Worm (Caenorhabditis elegans): ENCODE data around the gene sro-1.
A peak's percentile ranks its signal among the peaks of the same experiment; 100 is the strongest.
"Not testable (repeated sequence)": the region's sequence is repeated elsewhere in the genome, so short reads cannot be mapped to it uniquely, and the experiment has no call there.

sro-1 gene

ce11 chrII:7469318-7469717 lies 3.9 kb upstream of the sro-1 start:
- TF ChIP-seq ztf-23 (GFP tag; IDR thresholded peaks at IDR 0.05) (no peak), ref-1 (GFP tag; conservative IDR thresholded peaks at IDR 0.05) (no peak), T22C8.4 (GFP tag; IDR thresholded peaks at IDR 0.05) (no peak), klf-2 (GFP tag; conservative IDR thresholded peaks at IDR 0.05) (no peak), flt-1 (GFP tag; IDR thresholded peaks at IDR 0.05) (no peak), med-1 (GFP tag; optimal IDR thresholded peaks at IDR 0.05; ENCODE audit: insufficient read depth) (no peak), ztf-29 (GFP tag; IDR thresholded peaks at IDR 0.05) (no peak), cog-1 (tag; optimal IDR thresholded peaks at IDR 0.05) (no peak), tab-1 (GFP tag; IDR thresholded peaks at IDR 0.05) (no peak)

- TF ChIP-seq flt-1 (GFP tag; IDR thresholded peaks at IDR 0.05) (no peak), cog-1 (tag; optimal IDR thresholded peaks at IDR 0.05) (no peak), tab-1 (GFP tag; IDR thresholded peaks at IDR 0.05) (no peak), T22C8.4 (GFP tag; IDR thresholded peaks at IDR 0.05) (no peak), ref-1 (GFP tag; conservative IDR thresholded peaks at IDR 0.05) (no peak), klf-2 (GFP tag; conservative IDR thresholded peaks at IDR 0.05) (no peak), ztf-23 (GFP tag; IDR thresholded peaks at IDR 0.05) (no peak), ztf-29 (GFP tag; IDR thresholded peaks at IDR 0.05) (no peak), med-1 (GFP tag; optimal IDR thresholded peaks at IDR 0.05; ENCODE audit: insufficient read depth) (no peak)
These were observed 6.2 kb downstream of the sro-1 start, which contains the start of gene D1022.2 for ce11 chrII:7459205-7459604. D1022.2 (plus strand) TSS chrII:7459505.

- TF ChIP-seq ztf-29 (GFP tag; IDR thresholded peaks at IDR 0.05) (no peak), cog-1 (tag; optimal IDR thresholded peaks at IDR 0.05) (no peak), ztf-23 (GFP tag; IDR thresholded peaks at IDR 0.05) (no peak), flt-1 (GFP tag; IDR thresholded peaks at IDR 0.05) (no peak), med-1 (GFP tag; optimal IDR thresholded peaks at IDR 0.05; ENCODE audit: insufficient read depth) (no peak), ref-1 (GFP tag; conservative IDR thresholded peaks at IDR 0.05) (no peak), tab-1 (GFP tag; IDR thresholded peaks at IDR 0.05) (no peak), T22C8.4 (GFP tag; IDR thresholded peaks at IDR 0.05) (no peak), klf-2 (GFP tag; conservative IDR thresholded peaks at IDR 0.05) (no peak)
These were observed 6.7 kb downstream of the sro-1 start, which contains the start of gene D1022.5 for ce11 chrII:7458706-7459105. D1022.5 (minus strand) TSS chrII:7458806.

- TF ChIP-seq ztf-23 (GFP tag; IDR thresholded peaks at IDR 0.05), result no peak
- TF ChIP-seq ref-1 (GFP tag; conservative IDR thresholded peaks at IDR 0.05), result no peak
- no peak for TF ChIP-seq cog-1 (tag; optimal IDR thresholded peaks at IDR 0.05)
- TF ChIP-seq klf-2 (GFP tag; conservative IDR thresholded peaks at IDR 0.05), result no peak
- TF ChIP-seq tab-1 (GFP tag; IDR thresholded peaks at IDR 0.05), result no peak
- TF ChIP-seq flt-1 (GFP tag; IDR thresholded peaks at IDR 0.05), result no peak
- TF ChIP-seq med-1 (GFP tag; optimal IDR thresholded peaks at IDR 0.05; ENCODE audit: insufficient read depth), result no peak
- TF ChIP-seq T22C8.4 (GFP tag; IDR thresholded peaks at IDR 0.05), result no peak
- TF ChIP-seq ztf-29 (GFP tag; IDR thresholded peaks at IDR 0.05), result no peak
These were observed 8.2 kb downstream of the sro-1 start, which contains the start of gene D1022.4 for ce11 chrII:7457210-7457609. D1022.4 (minus strand) TSS chrII:7457292.

- TF ChIP-seq T22C8.4 (GFP tag; IDR thresholded peaks at IDR 0.05) (no peak), cog-1 (tag; optimal IDR thresholded peaks at IDR 0.05) (no peak)
These were observed 9.2 kb downstream of the sro-1 start, which contains the start of gene D1022.3 for ce11 chrII:7456184-7456583. D1022.3 (minus strand) TSS chrII:7456284.

ce11 chrII:7446683-7447082 lies 18.7 kb downstream of the sro-1 start:
- TF ChIP-seq flt-1 (GFP tag; IDR thresholded peaks at IDR 0.05), result 0 out of 2 replicates have a peak, but pooled peaks have one; percentile 11
- TF ChIP-seq klf-2 (GFP tag; conservative IDR thresholded peaks at IDR 0.05), result 0 out of 2 replicates have a peak, but pooled peaks have one; percentile 49

ce11 chrII:7434958-7435357 lies 30.5 kb downstream of the sro-1 start, which contains the start of gene K02A2.1:
K02A2.1 (plus strand) TSS chrII:7435258.
- not testable (repeated sequence) for TF ChIP-seq T22C8.4 (GFP tag; IDR thresholded peaks at IDR 0.05); med-1 (GFP tag; optimal IDR thresholded peaks at IDR 0.05; ENCODE audit: insufficient read depth); ref-1 (GFP tag; conservative IDR thresholded peaks at IDR 0.05)

ce11 chrII:7434182-7434581 lies 31.2 kb downstream of the sro-1 start, which contains the start of gene kcc-3:
kcc-3 (minus strand) TSS chrII:7434282.
- TF ChIP-seq ztf-23 (GFP tag; IDR thresholded peaks at IDR 0.05) (no peak), med-1 (GFP tag; optimal IDR thresholded peaks at IDR 0.05; ENCODE audit: insufficient read depth) (no peak), tab-1 (GFP tag; IDR thresholded peaks at IDR 0.05) (no peak)

ce11 chrII:7432327-7432726 lies 33.1 kb downstream of the sro-1 start, which contains the start of gene srd-54:
srd-54 (plus strand) TSS chrII:7432627.
- TF ChIP-seq klf-2 (GFP tag; conservative IDR thresholded peaks at IDR 0.05) (no peak), flt-1 (GFP tag; IDR thresholded peaks at IDR 0.05) (no peak), cog-1 (tag; optimal IDR thresholded peaks at IDR 0.05) (no peak), med-1 (GFP tag; optimal IDR thresholded peaks at IDR 0.05; ENCODE audit: insufficient read depth) (no peak), tab-1 (GFP tag; IDR thresholded peaks at IDR 0.05) (no peak), ztf-23 (GFP tag; IDR thresholded peaks at IDR 0.05) (no peak), ztf-29 (GFP tag; IDR thresholded peaks at IDR 0.05) (no peak), ref-1 (GFP tag; conservative IDR thresholded peaks at IDR 0.05) (no peak), T22C8.4 (GFP tag; IDR thresholded peaks at IDR 0.05) (no peak)

- TF ChIP-seq cog-1 (tag; optimal IDR thresholded peaks at IDR 0.05) (no peak), klf-2 (GFP tag; conservative IDR thresholded peaks at IDR 0.05) (no peak), ref-1 (GFP tag; conservative IDR thresholded peaks at IDR 0.05) (no peak), T22C8.4 (GFP tag; IDR thresholded peaks at IDR 0.05) (no peak), ztf-29 (GFP tag; IDR thresholded peaks at IDR 0.05) (no peak), flt-1 (GFP tag; IDR thresholded peaks at IDR 0.05) (no peak)
These were observed 44.5 kb downstream of the sro-1 start for ce11 chrII:7420796-7421386.
